Worm (Caenorhabditis elegans) whole organism, L1 larva: ENCODE results near the gene ttr-14.

Source experiments
- C04F5.9 ChIP-seq: sonication (generic microtip); optimal IDR thresholded peaks from 2 replicates; lab custom pipeline; 2016; ENCODE audit warnings: missing genetic modification characterization, missing compliant biosample characterization
- C16A3.4 ChIP-seq: fragments of 150-350 bp; optimal IDR thresholded peaks from 2 replicates; lab custom pipeline; 2014; ENCODE audit warnings: missing biosample characterization, missing genetic modification characterization
- C34B4.2 ChIP-seq: sonication (generic microtip); optimal IDR thresholded peaks from 2 replicates; lab custom pipeline; 2017; ENCODE audit warnings: mild to moderate bottlenecking, missing genetic modification characterization, missing compliant biosample characterization
- F16B12.6 ChIP-seq: fragments of 150-350 bp; optimal IDR thresholded peaks from 2 replicates; lab custom pipeline; 2014; ENCODE audit warnings: missing biosample characterization, missing genetic modification characterization
- aha-1 ChIP-seq: fragments of 150-350 bp; optimal IDR thresholded peaks from 2 replicates; lab custom pipeline; 2014; ENCODE audit warnings: missing biosample characterization, missing genetic modification characterization
- alr-1 ChIP-seq: fragments of 200-800 bp; sonication (Bioruptor generic); optimal IDR thresholded peaks from 2 replicates; lab custom pipeline; 2018; ENCODE audit warnings: borderline replicate concordance, mild to moderate bottlenecking, missing genetic modification characterization, missing compliant biosample characterization
- blmp-1 ChIP-seq: fragments of 150-350 bp; optimal IDR thresholded peaks from 2 replicates; lab custom pipeline; 2014; ENCODE audit warnings: missing biosample characterization, missing genetic modification characterization
- ceh-63 ChIP-seq: fragments of 200-800 bp; sonication (Bioruptor generic); optimal IDR thresholded peaks from 2 replicates; lab custom pipeline; 2018; ENCODE audit warnings: mild to moderate bottlenecking, missing genetic modification characterization, missing compliant biosample characterization
- ceh-8 ChIP-seq: fragments of 200-800 bp; sonication (Bioruptor generic); optimal IDR thresholded peaks from 2 replicates; lab custom pipeline; 2018; ENCODE audit warnings: mild to moderate bottlenecking, missing genetic modification characterization, moderate library complexity, missing compliant biosample characterization
- ceh-82 ChIP-seq, 3 experiments: fragments of 150-350 bp in 1 of 3; sonication (generic microtip) in 2 of 3; optimal IDR thresholded peaks; 2 replicates each; lab custom pipeline; 2014 to 2017; ENCODE audit warnings: missing biosample characterization in 3 of 3, missing genetic modification characterization in 3 of 3
- dsc-1 ChIP-seq: sonication (generic microtip); optimal IDR thresholded peaks from 2 replicates; lab custom pipeline; 2016; ENCODE audit warnings: mild to moderate bottlenecking, missing genetic modification characterization, missing compliant biosample characterization
- efl-1 ChIP-seq, 4 experiments: fragments of 150-350 bp; optimal IDR thresholded peaks in 3 of 4; peaks in 1 of 4; 1 replicate in 1 of 4; 2 replicates in 3 of 4; lab custom pipeline; 2014; ENCODE audit warnings: missing biosample characterization in 2 of 4, missing genetic modification characterization in 2 of 4, missing genetic modification reagents in 2 of 4
- elt-2 ChIP-seq: sonication (generic microtip); optimal IDR thresholded peaks from 2 replicates; lab custom pipeline; 2016; ENCODE audit warnings: missing genetic modification characterization, mild to moderate bottlenecking, inconsistent platforms, missing compliant biosample characterization, missing genetic modification reagents
- fkh-4 ChIP-seq: sonication (generic microtip); optimal IDR thresholded peaks from 2 replicates; lab custom pipeline; 2016; ENCODE audit warnings: missing compliant biosample characterization, missing genetic modification characterization, borderline replicate concordance
- fkh-8 ChIP-seq: sonication (generic microtip); optimal IDR thresholded peaks from 2 replicates; lab custom pipeline; 2016; ENCODE audit warnings: mild to moderate bottlenecking, missing genetic modification characterization, missing compliant biosample characterization
- fos-1 ChIP-seq: fragments of 150-350 bp; optimal IDR thresholded peaks from 2 replicates; lab custom pipeline; 2014; ENCODE audit warnings: missing biosample characterization, missing genetic modification characterization
- grh-1 ChIP-seq: fragments of 200-800 bp; sonication (Bioruptor generic); IDR thresholded peaks from 2 replicates; pipeline ENCODE4 v1.3.6; 2022; ENCODE audit warnings: missing genetic modification reagents, missing genetic modification characterization, missing compliant biosample characterization
- hpl-2 ChIP-seq: fragments of 150-350 bp; optimal IDR thresholded peaks from 2 replicates; lab custom pipeline; 2014; ENCODE audit warnings: missing biosample characterization, missing genetic modification reagents, missing genetic modification characterization
- isw-1 ChIP-seq: fragments of 200-800 bp; sonication (Bioruptor generic); IDR thresholded peaks from 2 replicates; pipeline ENCODE4 v1.3.6; 2022; ENCODE audit warnings: missing genetic modification characterization, missing compliant biosample characterization
- lin-13 ChIP-seq: fragments of 150-350 bp; optimal IDR thresholded peaks from 2 replicates; lab custom pipeline; 2014; ENCODE audit warnings: missing biosample characterization, missing genetic modification reagents, missing genetic modification characterization
- lin-39 ChIP-seq: fragments of 150-350 bp; optimal IDR thresholded peaks from 2 replicates; lab custom pipeline; 2014; ENCODE audit warnings: missing biosample characterization, missing genetic modification reagents, missing genetic modification characterization
- lir-3 ChIP-seq: sonication (generic microtip); optimal IDR thresholded peaks from 2 replicates; lab custom pipeline; 2016; ENCODE audit warnings: mild to moderate bottlenecking, missing genetic modification characterization, moderate library complexity, missing compliant biosample characterization; ENCODE audit not compliant: poor library complexity
- lsy-2 ChIP-seq, 2 experiments: fragments of 150-350 bp; optimal IDR thresholded peaks; 2 replicates each; lab custom pipeline; 2014; ENCODE audit warnings: missing biosample characterization in 2 of 2, missing genetic modification characterization in 2 of 2
- mab-9 ChIP-seq: fragments of 200-800 bp; sonication (Bioruptor generic); IDR thresholded peaks from 2 replicates; pipeline ENCODE4 v1.3.6; 2022; ENCODE audit warnings: missing genetic modification reagents, missing genetic modification characterization, missing compliant biosample characterization
- mdl-1 ChIP-seq, 2 experiments: fragments of 150-350 bp; optimal IDR thresholded peaks; 2 replicates each; lab custom pipeline; 2014 to 2017; ENCODE audit warnings: missing biosample characterization in 2 of 2, missing genetic modification characterization in 2 of 2, inconsistent platforms in 1 of 2
- mep-1 ChIP-seq: fragments of 150-350 bp; optimal IDR thresholded peaks from 2 replicates; lab custom pipeline; 2014; ENCODE audit warnings: missing biosample characterization, missing genetic modification characterization
- nhr-12 ChIP-seq: sonication (generic microtip); optimal IDR thresholded peaks from 2 replicates; lab custom pipeline; 2017; ENCODE audit warnings: missing biosample characterization, missing genetic modification characterization
- nhr-77 ChIP-seq: fragments of 150-350 bp; optimal IDR thresholded peaks from 2 replicates; lab custom pipeline; 2014; ENCODE audit warnings: missing biosample characterization, missing genetic modification characterization
- pag-3 ChIP-seq: sonication (generic microtip); optimal IDR thresholded peaks from 2 replicates; lab custom pipeline; 2017; ENCODE audit warnings: missing genetic modification characterization, mild to moderate bottlenecking, missing compliant biosample characterization, antibody characterized with exemption, borderline replicate concordance; ENCODE audit not compliant: insufficient read depth
- pax-3 ChIP-seq: fragments of 200-800 bp; sonication (Bioruptor generic); optimal IDR thresholded peaks from 2 replicates; lab custom pipeline; 2018; ENCODE audit warnings: mild to moderate bottlenecking, missing genetic modification characterization, moderate library complexity, missing compliant biosample characterization
- pqm-1 ChIP-seq: sonication (generic microtip); optimal IDR thresholded peaks from 3 replicates; lab custom pipeline; 2017; ENCODE audit warnings: missing biosample characterization, missing genetic modification characterization
- skn-1 ChIP-seq: fragments of 150-350 bp; optimal IDR thresholded peaks from 2 replicates; lab custom pipeline; 2014; ENCODE audit warnings: missing biosample characterization, missing genetic modification characterization
- snu-23 ChIP-seq: sonication (generic microtip); optimal IDR thresholded peaks from 2 replicates; lab custom pipeline; 2016; ENCODE audit warnings: missing genetic modification characterization, missing compliant biosample characterization
- swsn-7 ChIP-seq: sonication (generic microtip); optimal IDR thresholded peaks from 2 replicates; lab custom pipeline; 2016; ENCODE audit warnings: missing genetic modification characterization, missing compliant biosample characterization
- tbx-2 ChIP-seq: sonication (generic microtip); optimal IDR thresholded peaks from 2 replicates; lab custom pipeline; 2016; ENCODE audit warnings: missing genetic modification characterization, missing compliant biosample characterization
- unc-30 ChIP-seq: sonication (generic microtip); optimal IDR thresholded peaks from 2 replicates; lab custom pipeline; 2017; ENCODE audit warnings: missing biosample characterization, missing genetic modification characterization
- xbp-1 ChIP-seq: sonication (generic microtip); optimal IDR thresholded peaks from 2 replicates; lab custom pipeline; 2016; ENCODE audit warnings: missing genetic modification characterization, missing compliant biosample characterization
- zag-1 ChIP-seq: fragments of 150-350 bp; optimal IDR thresholded peaks from 2 replicates; lab custom pipeline; 2014; ENCODE audit warnings: missing biosample characterization, missing genetic modification characterization
- ztf-11 ChIP-seq, 2 experiments: sonication (generic microtip); optimal IDR thresholded peaks; 2 replicates each; lab custom pipeline; 2016 to 2017; ENCODE audit warnings: missing genetic modification characterization in 2 of 2, missing biosample characterization in 1 of 2, missing compliant biosample characterization in 1 of 2

The ttr-14 gene

ce11 chrX:10794647-10795046 lies 7.3 kb downstream of the ttr-14 start, which contains the start of gene T05A10.6:
Gene T05A10.6 (minus strand): TSS chrX:10794747.
- TF ChIP-seq tbx-2 (tag; lab: Kevin White, UChicago) (no peak), mep-1 (no peak), snu-23 (no peak), fkh-4 (tag; lab: Kevin White, UChicago) (no peak), zag-1 (tag; lab: Kevin White, UChicago) (no peak), fos-1 (tag; lab: Kevin White, UChicago) (no peak), lsy-2 (tag; optimal IDR thresholded peaks at IDR 0.05; lab: Kevin White, UChicago) (no peak), alr-1 (tag; lab: Kevin White, UChicago) (no peak), nhr-77 (tag; lab: Kevin White, UChicago) (no peak), pax-3 (tag; lab: Kevin White, UChicago) (no peak), isw-1 (no peak), lir-3 (no peak)

DNA sequence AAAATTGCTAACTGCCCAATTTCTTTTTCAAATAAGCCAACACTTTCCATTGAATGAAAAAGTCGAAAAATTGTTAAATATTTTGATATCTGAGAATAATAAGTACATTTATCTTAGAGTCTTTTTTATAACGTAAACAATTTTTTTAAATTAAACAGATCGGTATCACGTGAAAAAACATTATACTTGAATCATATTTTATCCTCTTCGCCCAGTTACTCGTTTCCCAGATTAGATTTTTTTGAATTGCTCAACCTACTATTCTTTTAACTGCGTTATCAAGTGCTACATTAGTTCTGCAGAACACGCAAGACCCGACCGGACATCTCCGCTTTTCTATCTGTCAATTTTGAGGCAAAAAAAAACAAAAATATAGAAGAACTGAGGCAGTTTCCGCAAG lies 17.1 kb downstream of the ttr-14 start, which contains the start of gene F31B12.4:
Gene F31B12.4 (plus strand): TSS at position 301 of the 400 bp plus-strand sequence.
- TF ChIP-seq C16A3.4 (tag; lab: Kevin White, UChicago) (no peak), ceh-63 (GFP tag; lab: Kevin White, UChicago) (no peak), unc-30 (tag; lab: Kevin White, UChicago) (no peak), fkh-8 (no peak), dsc-1 (tag; lab: Kevin White, UChicago) (no peak), swsn-7 (tag; lab: Kevin White, UChicago) (no peak), ztf-11 (tag; optimal IDR thresholded peaks at IDR 0.05; lab: Kevin White, UChicago) (no peak), ceh-82 (tag; optimal IDR thresholded peaks at IDR 0.05; lab: Kevin White, UChicago) (no peak), C04F5.9 (no peak), ceh-8 (GFP tag; lab: Kevin White, UChicago) (no peak), mab-9 (GFP tag; lab: Robert Waterston, UW) (no peak), elt-2 (no peak), mdl-1 (tag; optimal IDR thresholded peaks at IDR 0.05; lab: Kevin White, UChicago) (no peak)

- no peak for TF ChIP-seq C04F5.9
- no peak for TF ChIP-seq fkh-4 (tag; lab: Kevin White, UChicago)
- no peak for TF ChIP-seq C34B4.2 (tag; lab: Kevin White, UChicago)
- TF ChIP-seq mep-1: no peak
- no peak for TF ChIP-seq lin-13 (GFP tag; lab: Kevin White, UChicago)
- no peak for TF ChIP-seq xbp-1
- TF ChIP-seq efl-1 (optimal IDR thresholded peaks at IDR 0.05; lab: Kevin White, UChicago): no peak
- TF ChIP-seq efl-1 (GFP tag; optimal IDR thresholded peaks at IDR 0.05 in 1 of 2; lab: Kevin White, UChicago): no peak
- no peak for TF ChIP-seq aha-1
- no peak for TF ChIP-seq skn-1
- no peak for TF ChIP-seq hpl-2 (GFP tag; lab: Kevin White, UChicago)
- no peak for TF ChIP-seq pqm-1
- TF ChIP-seq alr-1 (tag; lab: Kevin White, UChicago): no peak
- TF ChIP-seq elt-2: no peak
- TF ChIP-seq grh-1: no peak
- no peak for TF ChIP-seq blmp-1 (tag; lab: Kevin White, UChicago)
- TF ChIP-seq pag-3 (tag; lab: Kevin White, UChicago): no peak
- no peak for TF ChIP-seq F16B12.6 (tag; lab: Kevin White, UChicago)
- TF ChIP-seq nhr-12 (tag; lab: Kevin White, UChicago): no peak
- no peak for TF ChIP-seq lin-39 (tag; lab: Kevin White, UChicago)
Observed at ce11 chrX:10820511-10820910, 33.2 kb downstream of the ttr-14 start, which contains the start of gene F31B12.3. Gene F31B12.3 (minus strand): TSS chrX:10820611.
